Worm (Caenorhabditis elegans) whole organism, L4 larva: ENCODE measurements around the gene C35A5.3.

Experiments used
- T20F7.1 ChIP-seq: fragments of 200-800 bp; sonication (Bioruptor generic); optimal IDR thresholded peaks from 2 replicates; lab custom pipeline; 2018; ENCODE audit warnings: mild to moderate bottlenecking, missing genetic modification characterization, missing compliant biosample characterization
- ama-1 ChIP-seq: fragments of 150-350 bp; optimal IDR thresholded peaks from 2 replicates; lab custom pipeline; 2014; ENCODE audit warnings: inconsistent platforms, mixed read lengths
- ceh-20 ChIP-seq: fragments of 200-800 bp; sonication (Bioruptor generic); IDR thresholded peaks from 2 replicates; pipeline ENCODE4 v1.3.6; 2022; ENCODE audit warnings: missing genetic modification reagents, missing genetic modification characterization, missing compliant biosample characterization
- ceh-44 ChIP-seq: fragments of 200-800 bp; sonication (Bioruptor generic); IDR thresholded peaks from 2 replicates; pipeline ENCODE4 v1.3.6; 2022; ENCODE audit warnings: missing genetic modification reagents, missing genetic modification characterization, missing compliant biosample characterization
- hif-1 ChIP-seq, 2 experiments: sonication (generic microtip); optimal IDR thresholded peaks; 2 replicates each; lab custom pipeline; 2016 to 2017; ENCODE audit warnings: missing compliant biosample characterization in 2 of 2, missing genetic modification characterization in 2 of 2, missing genetic modification reagents in 2 of 2, missing genotype in 2 of 2, mild to moderate bottlenecking in 1 of 2
- hlh-30 ChIP-seq: sonication (generic microtip); optimal IDR thresholded peaks from 2 replicates; lab custom pipeline; 2017; ENCODE audit warnings: antibody characterized with exemption, mild to moderate bottlenecking, missing genetic modification characterization, missing compliant biosample characterization; ENCODE audit not compliant: insufficient read depth
- lin-15B ChIP-seq: fragments of 150-350 bp; sonication (generic microtip); optimal IDR thresholded peaks from 3 replicates; lab custom pipeline; 2014; ENCODE audit warnings: missing biosample characterization, missing genetic modification characterization
- pqm-1 ChIP-seq: sonication (generic microtip); optimal IDR thresholded peaks from 2 replicates; lab custom pipeline; 2017; ENCODE audit warnings: missing biosample characterization, missing genetic modification characterization
- rbr-2 ChIP-seq: sonication (generic microtip); optimal IDR thresholded peaks from 2 replicates; lab custom pipeline; 2016; ENCODE audit warnings: missing genotype, missing genetic modification characterization, missing compliant biosample characterization
- snpc-4 ChIP-seq: fragments of 150-350 bp; optimal IDR thresholded peaks from 2 replicates; lab custom pipeline; 2014; ENCODE audit warnings: missing biosample characterization, missing genetic modification characterization
- unc-62 ChIP-seq, 3 experiments: fragments of 150-350 bp in 1 of 3; sonication (generic microtip); optimal IDR thresholded peaks in 2 of 3; peaks in 1 of 3; 1 replicate in 1 of 3; 2 replicates in 2 of 3; lab custom pipeline; 2014 to 2017; ENCODE audit warnings: missing biosample characterization in 3 of 3, missing genetic modification characterization in 3 of 3, missing genetic modification reagents in 3 of 3, missing genotype in 1 of 3

DNA sequence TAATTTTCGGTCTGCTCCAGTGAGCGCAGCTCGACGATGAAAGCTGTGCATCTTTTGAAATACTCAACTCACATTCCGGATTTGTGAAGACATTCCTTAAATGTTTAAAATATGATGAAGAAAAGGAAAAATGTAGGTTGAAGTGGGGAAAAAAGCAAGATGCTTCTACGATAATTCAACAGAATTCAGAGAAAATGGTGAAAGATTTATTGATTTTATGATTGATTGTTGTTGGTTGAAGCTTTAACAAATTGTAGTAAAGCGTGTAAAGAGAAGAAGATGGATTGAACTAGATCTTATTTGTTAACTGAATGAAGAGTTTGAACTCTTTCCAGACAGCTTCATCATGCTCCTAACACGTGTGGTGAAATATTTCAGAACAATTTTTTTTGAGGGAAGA is 11.2 kb downstream of the C35A5.3 start, which contains the start of gene ncx-5:
- TF ChIP-seq unc-62 (GFP tag; optimal IDR thresholded peaks at IDR 0.05 in 1 of 2; lab: Kevin White, UChicago) (no peak), unc-62 (tag; optimal IDR thresholded peaks at IDR 0.05; lab: Kevin White, UChicago) (no peak), snpc-4 (tag; lab: Kevin White, UChicago) (no peak), hlh-30 (tag; lab: Kevin White, UChicago) (no peak), ama-1 (lab: Kevin White, UChicago) (no peak), ceh-20 (GFP tag; lab: Robert Waterston, UW) (no peak), hif-1 (tag; optimal IDR thresholded peaks at IDR 0.05; lab: Kevin White, UChicago) (no peak), rbr-2 (tag; lab: Kevin White, UChicago) (no peak), lin-15B (no peak), pqm-1 (tag; lab: Kevin White, UChicago) (no peak), ceh-44 (GFP tag; lab: Robert Waterston, UW) (no peak), T20F7.1 (GFP tag; lab: Kevin White, UChicago) (no peak)
